Worm (Caenorhabditis elegans) whole organism, L3 larva: ENCODE data around the gene T08G5.3.

ENCODE experiments used
- R02D3.7 ChIP-seq: fragments of 150-350 bp; optimal IDR thresholded peaks from 2 replicates; lab custom pipeline; 2014; ENCODE audit warnings: missing biosample characterization, missing genetic modification characterization
- aly-2 ChIP-seq: fragments of 150-350 bp; optimal IDR thresholded peaks from 2 replicates; lab custom pipeline; 2014; ENCODE audit warnings: missing biosample characterization, missing genetic modification characterization
- fos-1 ChIP-seq: fragments of 150-350 bp; optimal IDR thresholded peaks from 2 replicates; lab custom pipeline; 2014; ENCODE audit warnings: missing biosample characterization, missing genetic modification characterization
- nhr-11 ChIP-seq: fragments of 150-350 bp; optimal IDR thresholded peaks from 2 replicates; lab custom pipeline; 2014; ENCODE audit warnings: missing biosample characterization, missing genetic modification characterization
- snpc-4 ChIP-seq: fragments of 150-350 bp; optimal IDR thresholded peaks from 2 replicates; lab custom pipeline; 2014; ENCODE audit warnings: missing biosample characterization, missing genetic modification characterization
- tbx-2 ChIP-seq: sonication (generic microtip); optimal IDR thresholded peaks from 2 replicates; lab custom pipeline; 2016; ENCODE audit warnings: mild to moderate bottlenecking, missing genetic modification characterization, missing compliant biosample characterization

DNA sequence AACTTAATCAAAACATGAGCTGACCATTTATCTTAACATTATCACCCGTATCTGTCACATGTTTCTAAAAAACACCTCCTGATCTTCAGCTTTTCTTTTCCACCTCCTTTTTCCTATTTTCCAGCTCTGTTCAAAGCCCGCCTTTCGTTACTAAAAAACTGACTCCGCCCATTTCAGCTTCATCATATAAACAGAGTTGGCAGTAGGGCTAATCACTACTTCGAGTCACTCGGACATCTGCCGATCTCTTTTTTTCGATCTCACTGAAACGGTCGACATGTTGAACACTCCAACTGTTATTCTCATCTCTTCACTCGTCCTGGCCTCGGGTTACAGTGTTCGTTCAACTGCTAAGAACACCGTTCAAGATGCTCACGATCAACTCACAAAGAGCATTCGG lies 34.8 kb downstream of the T08G5.3 start, which contains the start of gene droe-4:
- no peak for TF ChIP-seq fos-1 (tag; lab: Kevin White, UChicago)
- TF ChIP-seq R02D3.7 (tag; lab: Kevin White, UChicago): no peak
- no peak for TF ChIP-seq snpc-4 (tag; lab: Kevin White, UChicago)
- no peak for TF ChIP-seq nhr-11
- TF ChIP-seq aly-2: no peak
- no peak for TF ChIP-seq tbx-2 (tag; lab: Kevin White, UChicago)
